Fruit fly (Drosophila melanogaster) whole organism, embryonic: ENCODE data around the gene Dcps.

ENCODE experiments used
- Aef1 ChIP-seq: fragments of 200-800 bp; sonication (Bioruptor generic); IDR thresholded peaks from 3 replicates; pipeline ENCODE4 v1.3.6; 2022; ENCODE audit warnings: missing biosample characterization, missing genetic modification characterization
- Bdp1 ChIP-seq: fragments of 200-800 bp; sonication (Bioruptor generic); optimal IDR thresholded peaks from 3 replicates; lab custom pipeline; 2016; ENCODE audit warnings: missing biosample characterization, missing genetic modification characterization
- CG11504 ChIP-seq: fragments of 200-800 bp; sonication (Bioruptor generic); optimal IDR thresholded peaks from 3 replicates; lab custom pipeline; 2019; ENCODE audit warnings: missing biosample characterization, mild to moderate bottlenecking, missing genetic modification characterization, moderate library complexity
- CG12769 ChIP-seq: fragments of 200-800 bp; sonication (Bioruptor generic); optimal IDR thresholded peaks from 2 replicates; lab custom pipeline; 2019; ENCODE audit warnings: missing biosample characterization, mild to moderate bottlenecking, missing genetic modification characterization, moderate library complexity
- CG13894 ChIP-seq: fragments of 200-800 bp; sonication (Bioruptor generic); optimal IDR thresholded peaks from 3 replicates; lab custom pipeline; 2018; ENCODE audit warnings: missing biosample characterization, mild to moderate bottlenecking, missing genetic modification characterization, moderate library complexity
- CG14014 ChIP-seq: fragments of 200-800 bp; sonication (Bioruptor generic); IDR thresholded peaks from 2 replicates; pipeline ENCODE4 v1.3.6; 2022; ENCODE audit warnings: missing biosample characterization, missing genetic modification characterization
- CG15269 ChIP-seq: fragments of 200-800 bp; sonication (Bioruptor generic); optimal IDR thresholded peaks from 2 replicates; lab custom pipeline; 2018; ENCODE audit warnings: missing biosample characterization, mild to moderate bottlenecking, missing genetic modification characterization, moderate library complexity
- CG17186 ChIP-seq: fragments of 200-800 bp; sonication (Bioruptor generic); optimal IDR thresholded peaks from 3 replicates; lab custom pipeline; 2017; ENCODE audit warnings: missing biosample characterization, missing genetic modification reagents, missing genetic modification characterization
- CG17568 ChIP-seq: fragments of 200-800 bp; sonication (Bioruptor generic); optimal IDR thresholded peaks from 2 replicates; lab custom pipeline; 2018; ENCODE audit warnings: missing biosample characterization, mild to moderate bottlenecking, missing genetic modification characterization, moderate library complexity
- CG1832 ChIP-seq: fragments of 200-800 bp; sonication (Bioruptor generic); optimal IDR thresholded peaks from 2 replicates; lab custom pipeline; 2017; ENCODE audit warnings: missing biosample characterization, mild to moderate bottlenecking, missing genetic modification characterization, inconsistent platforms
- CG18764 ChIP-seq: fragments of 200-800 bp; sonication (Bioruptor generic); optimal IDR thresholded peaks from 3 replicates; lab custom pipeline; 2016; ENCODE audit warnings: missing biosample characterization, missing genetic modification characterization
- CG2875 ChIP-seq: fragments of 200-800 bp; sonication (Bioruptor generic); optimal IDR thresholded peaks from 2 replicates; lab custom pipeline; 2017; ENCODE audit warnings: missing biosample characterization, mild to moderate bottlenecking, missing genetic modification characterization, missing genetic modification reagents
- CG32767 ChIP-seq: fragments of 200-800 bp; sonication (Bioruptor generic); IDR thresholded peaks from 2 replicates; pipeline ENCODE4 v1.3.6; 2022; ENCODE audit warnings: missing biosample characterization, missing genetic modification characterization
- CG33213 ChIP-seq: fragments of 200-800 bp; sonication (Bioruptor generic); optimal IDR thresholded peaks from 3 replicates; lab custom pipeline; 2016; ENCODE audit warnings: missing biosample characterization, missing genetic modification characterization
- CG34422 ChIP-seq: fragments of 200-800 bp; sonication (Bioruptor generic); IDR thresholded peaks from 3 replicates; pipeline ENCODE4 v1.3.6; 2022; ENCODE audit warnings: missing biosample characterization, missing genetic modification characterization
- CG5953 ChIP-seq: fragments of 200-800 bp; sonication (Bioruptor generic); IDR thresholded peaks from 2 replicates; pipeline ENCODE4 v1.3.6; 2022; ENCODE audit warnings: missing biosample characterization, missing genetic modification characterization
- CG7928 ChIP-seq: fragments of 200-800 bp; sonication (Bioruptor generic); optimal IDR thresholded peaks from 2 replicates; lab custom pipeline; 2017; ENCODE audit warnings: missing biosample characterization, mild to moderate bottlenecking, missing genetic modification characterization
- CG8388 ChIP-seq: fragments of 200-800 bp; sonication (Bioruptor generic); optimal IDR thresholded peaks from 2 replicates; lab custom pipeline; 2019; ENCODE audit warnings: missing biosample characterization, mild to moderate bottlenecking, missing genetic modification characterization, moderate library complexity
- Dek ChIP-seq: fragments of 200-800 bp; sonication (Bioruptor generic); optimal IDR thresholded peaks from 3 replicates; lab custom pipeline; 2019; ENCODE audit warnings: missing biosample characterization, mild to moderate bottlenecking, missing genetic modification characterization, moderate library complexity
- Dp ChIP-seq: fragments of 200-800 bp; sonication (Bioruptor generic); optimal IDR thresholded peaks from 2 replicates; lab custom pipeline; 2018; ENCODE audit warnings: missing biosample characterization, mild to moderate bottlenecking, missing genetic modification characterization, moderate library complexity
- Drgx ChIP-seq: fragments of 200-800 bp; sonication (Bioruptor generic); IDR thresholded peaks from 2 replicates; pipeline ENCODE4 v1.3.6; 2022; ENCODE audit warnings: missing biosample characterization, missing genetic modification characterization
- E2f2 ChIP-seq: fragments of 200-800 bp; sonication (Bioruptor generic); IDR thresholded peaks from 2 replicates; pipeline ENCODE4 v1.3.6; 2022; ENCODE audit warnings: missing biosample characterization, missing genetic modification characterization
- Hmr ChIP-seq: fragments of 200-800 bp; sonication (Bioruptor generic); optimal IDR thresholded peaks from 3 replicates; lab custom pipeline; 2017; ENCODE audit warnings: mild to moderate bottlenecking, missing biosample characterization, missing genetic modification reagents, missing genetic modification characterization
- Mad ChIP-seq: fragments of 200-800 bp; sonication (Bioruptor generic); optimal IDR thresholded peaks from 2 replicates; lab custom pipeline; 2016; ENCODE audit warnings: missing biosample characterization, missing genetic modification characterization
- Neu2 ChIP-seq: fragments of 200-800 bp; sonication (Bioruptor generic); optimal IDR thresholded peaks from 3 replicates; lab custom pipeline; 2016; ENCODE audit warnings: missing biosample characterization, missing genetic modification characterization, borderline replicate concordance
- Nf-YB ChIP-seq: fragments of 200-800 bp; sonication (Bioruptor generic); optimal IDR thresholded peaks from 3 replicates; lab custom pipeline; 2019; ENCODE audit warnings: missing biosample characterization, mild to moderate bottlenecking, missing genetic modification characterization, moderate library complexity
- ara ChIP-seq: fragments of 200-800 bp; sonication (Bioruptor generic); IDR thresholded peaks from 2 replicates; pipeline ENCODE4 v1.3.6; 2022; ENCODE audit warnings: missing biosample characterization, missing genetic modification characterization
- ato ChIP-seq: fragments of 200-800 bp; sonication (Bioruptor generic); IDR thresholded peaks from 2 replicates; pipeline ENCODE4 v1.3.6; 2022; ENCODE audit warnings: missing biosample characterization, missing genetic modification characterization; ENCODE audit not compliant: partially characterized antibody
- bab2 ChIP-seq: fragments of 200-800 bp; sonication (Bioruptor generic); optimal IDR thresholded peaks from 2 replicates; lab custom pipeline; 2016; ENCODE audit warnings: missing biosample characterization, missing genetic modification characterization
- bbx ChIP-seq: fragments of 200-800 bp; sonication (Bioruptor generic); IDR thresholded peaks from 2 replicates; pipeline ENCODE4 v1.3.6; 2022; ENCODE audit warnings: missing biosample characterization, missing genetic modification characterization; ENCODE audit not compliant: partially characterized antibody
- bowl ChIP-seq: fragments of 200-800 bp; sonication (Bioruptor generic); IDR thresholded peaks from 2 replicates; pipeline ENCODE4 v1.3.6; 2022; ENCODE audit warnings: missing biosample characterization, missing genetic modification characterization
- cad ChIP-seq: fragments of >200 bp; optimal IDR thresholded peaks from 2 replicates; lab custom pipeline; 2017; ENCODE audit warnings: missing biosample characterization, missing genetic modification characterization
- chm ChIP-seq: fragments of 200-800 bp; sonication (Bioruptor generic); IDR thresholded peaks from 2 replicates; pipeline ENCODE4 v1.3.6; 2022; ENCODE audit warnings: missing biosample characterization, missing genetic modification characterization
- da ChIP-seq: fragments of 200-800 bp; sonication (Bioruptor generic); optimal IDR thresholded peaks from 2 replicates; lab custom pipeline; 2016; ENCODE audit warnings: missing biosample characterization, missing genetic modification characterization
- fd96Cb ChIP-seq: fragments of 200-800 bp; sonication (Bioruptor generic); optimal IDR thresholded peaks from 2 replicates; lab custom pipeline; 2018; ENCODE audit warnings: missing biosample characterization, mild to moderate bottlenecking, missing genetic modification characterization, moderate library complexity
- h ChIP-seq: fragments of >200 bp; optimal IDR thresholded peaks from 2 replicates; lab custom pipeline; 2017
- hkb ChIP-seq, 2 experiments: fragments of 200-800 bp in 1 of 2; fragments of >200 bp in 1 of 2; sonication (Bioruptor generic) in 1 of 2; IDR thresholded peaks in 1 of 2; optimal IDR thresholded peaks in 1 of 2; 2 replicates each; pipeline versions ENCODE4 v1.3.6 to Lab custom; 2017 to 2022; ENCODE audit warnings: missing biosample characterization in 1 of 2, missing genetic modification characterization in 1 of 2
- jigr1 ChIP-seq: fragments of 200-800 bp; sonication (Bioruptor generic); IDR thresholded peaks from 3 replicates; pipeline ENCODE4 v1.3.6; 2022; ENCODE audit warnings: missing biosample characterization, missing genetic modification characterization
- knrl ChIP-seq: fragments of 200-800 bp; sonication (Bioruptor generic); IDR thresholded peaks from 3 replicates; pipeline ENCODE4 v1.3.6; 2022; ENCODE audit warnings: missing biosample characterization, missing genetic modification characterization; ENCODE audit not compliant: partially characterized antibody
- maf-S ChIP-seq: fragments of 200-800 bp; sonication (Bioruptor generic); optimal IDR thresholded peaks from 2 replicates; lab custom pipeline; 2016; ENCODE audit warnings: missing biosample characterization, missing genetic modification characterization
- nerfin-2 ChIP-seq: fragments of 200-800 bp; sonication (Bioruptor generic); IDR thresholded peaks from 2 replicates; pipeline ENCODE4 v1.3.6; 2022; ENCODE audit warnings: missing biosample characterization, missing genetic modification characterization; ENCODE audit not compliant: partially characterized antibody
- pita ChIP-seq: fragments of 200-800 bp; sonication (Bioruptor generic); optimal IDR thresholded peaks from 2 replicates; lab custom pipeline; 2017; ENCODE audit warnings: missing biosample characterization, mild to moderate bottlenecking, missing genetic modification characterization
- ranshi ChIP-seq: fragments of 200-800 bp; sonication (Bioruptor generic); IDR thresholded peaks from 2 replicates; pipeline ENCODE4 v1.3.6; 2022; ENCODE audit warnings: missing biosample characterization, missing genetic modification characterization
- rib ChIP-seq: fragments of 200-800 bp; sonication (Bioruptor generic); IDR thresholded peaks from 2 replicates; pipeline ENCODE4 v1.3.6; 2022; ENCODE audit warnings: missing biosample characterization, missing genetic modification characterization
- sisA ChIP-seq: fragments of 200-800 bp; sonication (Bioruptor generic); IDR thresholded peaks from 2 replicates; pipeline ENCODE4 v1.3.6; 2022; ENCODE audit warnings: missing biosample characterization, missing genetic modification characterization
- sr ChIP-seq: fragments of 200-800 bp; sonication (Bioruptor generic); IDR thresholded peaks from 3 replicates; pipeline ENCODE4 v1.3.6; 2022; ENCODE audit warnings: missing biosample characterization, missing genetic modification characterization
- ttk ChIP-seq: fragments of 200-800 bp; sonication (Bioruptor generic); IDR thresholded peaks from 2 replicates; pipeline ENCODE4 v2.1.2; 2022; ENCODE audit warnings: missing biosample characterization, missing genetic modification characterization
- tup ChIP-seq: fragments of 200-800 bp; sonication (Bioruptor generic); optimal IDR thresholded peaks from 2 replicates; lab custom pipeline; 2016; ENCODE audit warnings: missing biosample characterization, mild to moderate bottlenecking, missing genetic modification characterization, moderate library complexity
- vvl ChIP-seq: fragments of 200-800 bp; sonication (Bioruptor generic); IDR thresholded peaks from 2 replicates; pipeline ENCODE4 v1.3.6; 2022; ENCODE audit warnings: missing biosample characterization, missing genetic modification characterization

Gene Dcps

DNA sequence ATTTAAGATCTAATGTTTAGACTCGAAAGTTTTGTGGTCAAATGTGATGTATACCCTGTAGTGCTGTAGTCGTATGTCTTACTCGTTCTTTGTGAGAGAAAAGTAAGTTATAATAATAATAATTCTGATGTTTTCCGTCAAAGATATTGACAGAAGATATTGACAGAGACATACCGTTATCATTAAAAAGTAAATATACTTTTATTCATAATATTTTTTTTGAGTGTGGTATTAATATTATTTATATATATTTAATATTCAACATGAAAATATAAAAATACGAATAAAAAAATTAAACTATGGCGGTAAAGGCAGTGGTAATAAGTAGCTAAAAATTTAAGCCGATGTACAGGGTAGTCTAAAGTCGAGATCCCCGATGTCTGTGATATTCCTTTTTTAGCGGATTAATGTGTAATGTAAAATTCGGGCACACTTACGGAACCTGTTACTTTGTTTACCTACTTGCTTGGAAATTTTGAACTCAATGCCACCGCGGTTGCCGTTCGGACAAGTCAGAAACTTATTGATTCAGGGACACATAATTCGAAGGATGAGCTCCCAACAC lies 18.2 kb downstream of the Dcps start, which contains the start of the genes CG2100 and CG1236 (continued):
- peak; percentile 2 for TF ChIP-seq CG17186 (GFP tag; lab: Kevin White, UChicago)
- TF ChIP-seq CG12769: no peak
- TF ChIP-seq vvl (GFP tag; lab: Robert Waterston, UW): peak; percentile 76; the same call in 1 of the 2 replicates
- TF ChIP-seq cad (GFP tag; lab: Kevin White, UChicago): no peak
- TF ChIP-seq bowl: no peak
- no peak for TF ChIP-seq CG1832
- TF ChIP-seq Mad (GFP tag; lab: Kevin White, UChicago): peak; percentile 23
- peak; percentile 75 for TF ChIP-seq Aef1 (GFP tag; lab: Robert Waterston, UW)
- no peak for TF ChIP-seq CG17568 (GFP tag; lab: Kevin White, UChicago)
- peak; percentile 77 for TF ChIP-seq ranshi (GFP tag; lab: Robert Waterston, UW)
- TF ChIP-seq CG14014 (GFP tag; lab: Robert Waterston, UW): peak; percentile 59
- TF ChIP-seq Dek (tag; lab: Kevin White, UChicago): peak; percentile 86
- peak; percentile 77 for TF ChIP-seq Drgx
- peak; percentile 1 for TF ChIP-seq tup (GFP tag; lab: Kevin White, UChicago)
- TF ChIP-seq CG7928: peak; percentile 32
- TF ChIP-seq Neu2 (GFP tag; lab: Kevin White, UChicago): no peak
- TF ChIP-seq bab2 (GFP tag; lab: Kevin White, UChicago): peak; percentile 26
- peak; percentile 21 for TF ChIP-seq Dp (GFP tag; lab: Kevin White, UChicago)
- no peak for TF ChIP-seq knrl (GFP tag; lab: Robert Waterston, UW)
- no peak for TF ChIP-seq CG13894 (tag; lab: Kevin White, UChicago)
- peak; percentile 17 for TF ChIP-seq CG33213 (GFP tag; lab: Kevin White, UChicago)
- TF ChIP-seq CG11504 (tag; lab: Kevin White, UChicago): peak; percentile 91
- peak; percentile 76 for TF ChIP-seq sisA (GFP tag; lab: Robert Waterston, UW)
- peak; percentile 79 for TF ChIP-seq CG2875 (GFP tag; lab: Kevin White, UChicago)
- no peak; the same call in 2 of the 3 replicates for TF ChIP-seq sr
- TF ChIP-seq CG34422: peak; percentile 72; the same call in 2 of the 3 replicates
- TF ChIP-seq nerfin-2 (GFP tag; lab: Robert Waterston, UW): no peak
- peak; percentile 79 for TF ChIP-seq chm (GFP tag; lab: Robert Waterston, UW)
- TF ChIP-seq ara (GFP tag; lab: Robert Waterston, UW): peak; percentile 50; the same call in 1 of the 2 replicates
- peak; percentile 77 for TF ChIP-seq ttk (GFP tag; lab: Robert Waterston, UW)
- 0 out of 2 replicates have a peak, but pooled peaks have one; percentile 70 for TF ChIP-seq CG32767 (GFP tag; lab: Robert Waterston, UW)
- no peak for TF ChIP-seq bbx (GFP tag; lab: Robert Waterston, UW)
- TF ChIP-seq CG5953: peak; percentile 62
- TF ChIP-seq Nf-YB: peak; percentile 72
- TF ChIP-seq CG18764 (GFP tag; lab: Kevin White, UChicago): peak; percentile 64
- peak; percentile 72; the same call in 2 of the 3 replicates for TF ChIP-seq jigr1 (GFP tag; lab: Robert Waterston, UW)
- no peak for TF ChIP-seq rib (GFP tag; lab: Robert Waterston, UW)
- no peak for TF ChIP-seq ato (GFP tag; lab: Robert Waterston, UW)
- peak; percentile 88 for TF ChIP-seq CG15269 (tag; lab: Kevin White, UChicago)
- TF ChIP-seq E2f2 (GFP tag; lab: Robert Waterston, UW): peak; percentile 60; the same call in 1 of the 2 replicates
- TF ChIP-seq CG8388 (GFP tag; lab: Kevin White, UChicago): peak; percentile 90
- TF ChIP-seq fd96Cb (tag; lab: Kevin White, UChicago): peak; percentile 87
- no peak for TF ChIP-seq hkb (optimal IDR thresholded peaks at IDR 0.05; lab: Kevin White, UChicago)
- no peak; the same call in 1 of the 2 replicates for TF ChIP-seq hkb (GFP tag; IDR thresholded peaks at IDR 0.05; lab: Robert Waterston, UW)
- TF ChIP-seq h (lab: Kevin White, UChicago): no peak
- TF ChIP-seq da: no peak
- no peak for TF ChIP-seq maf-S (GFP tag; lab: Kevin White, UChicago)
- TF ChIP-seq pita (GFP tag; lab: Kevin White, UChicago): no peak
- TF ChIP-seq Hmr (GFP tag; lab: Kevin White, UChicago): peak; percentile 89
- peak; percentile 19 for TF ChIP-seq Bdp1 (GFP tag; lab: Kevin White, UChicago)
